Fruit fly (Drosophila melanogaster): ENCODE results near the gene Pus7.

Gene Pus7

dm6 chr3L:8524816-8525625 is 15.2 kb downstream of the Pus7 start, which contains the start of the genes GstO1 and foi (continued):
- TF ChIP-seq Sry-β (GFP tag; optimal IDR thresholded peaks at IDR 0.05) = no peak
- TF ChIP-seq NFAT (GFP tag; IDR thresholded peaks at IDR 0.05) = peak; percentile 69
- peak; percentile 35 for TF ChIP-seq CG13894 (tag; optimal IDR thresholded peaks at IDR 0.05)
- TF ChIP-seq CG5953 (GFP tag; IDR thresholded peaks at IDR 0.05) = no peak
- peak; percentile 14 for TF ChIP-seq CG15601 (tag; optimal IDR thresholded peaks at IDR 0.05)
- TF ChIP-seq dmrt11E (tag; optimal IDR thresholded peaks at IDR 0.05) = no peak
- TF ChIP-seq Hr3 (GFP tag; optimal IDR thresholded peaks at IDR 0.05) = peak; percentile 15
- no peak for TF ChIP-seq exex (tag; optimal IDR thresholded peaks at IDR 0.05)
- peak; percentile 21 for TF ChIP-seq CG9797 (GFP tag; optimal IDR thresholded peaks at IDR 0.05)
- TF ChIP-seq CG17328 (GFP tag; IDR thresholded peaks at IDR 0.05) = peak; percentile 53; the same call in 1 of the 2 replicates
- TF ChIP-seq CG13424 (tag; optimal IDR thresholded peaks at IDR 0.05) = peak; percentile 19
- TF ChIP-seq so (GFP tag; IDR thresholded peaks at IDR 0.05) = no peak
- no peak for TF ChIP-seq ewg (GFP tag; optimal IDR thresholded peaks at IDR 0.05)
- no peak for TF ChIP-seq Dfd (GFP tag; optimal IDR thresholded peaks at IDR 0.05)
- TF ChIP-seq otp (GFP tag; IDR thresholded peaks at IDR 0.05) = 0 out of 3 replicates have a peak, but pooled peaks have one; percentile 27
- TF ChIP-seq CG12942 (GFP tag; optimal IDR thresholded peaks at IDR 0.05) = no peak
- TF ChIP-seq CG8281 (tag; optimal IDR thresholded peaks at IDR 0.05) = no peak
- TF ChIP-seq Antp (GFP tag; optimal IDR thresholded peaks at IDR 0.05) = no peak
- TF ChIP-seq CG32772 (GFP tag; IDR thresholded peaks at IDR 0.05) = no peak
- no peak for TF ChIP-seq peb (GFP tag; IDR thresholded peaks at IDR 0.05)
- no peak for TF ChIP-seq emc (GFP tag; optimal IDR thresholded peaks at IDR 0.05)
- no peak for TF ChIP-seq CG8089 (GFP tag; optimal IDR thresholded peaks at IDR 0.05)
- peak; percentile 6 for TF ChIP-seq CTCF (GFP tag; optimal IDR thresholded peaks at IDR 0.05)
- peak; percentile 93 for TF ChIP-seq hbn (GFP tag; IDR thresholded peaks at IDR 0.05; ENCODE audit: partially characterized antibody)
- TF ChIP-seq CG6175 (GFP tag; IDR thresholded peaks at IDR 0.05) = no peak
- TF ChIP-seq CG11504 (tag; optimal IDR thresholded peaks at IDR 0.05) = no peak
- no peak for TF ChIP-seq bab2 (GFP tag; optimal IDR thresholded peaks at IDR 0.05)
- no peak for TF ChIP-seq CG11695 (GFP tag; IDR thresholded peaks at IDR 0.05)
- no peak for TF ChIP-seq Asciz (GFP tag; optimal IDR thresholded peaks at IDR 0.05)
- TF ChIP-seq CG11696 (GFP tag; IDR thresholded peaks at IDR 0.05) = no peak
- TF ChIP-seq Nf-YC (tag; optimal IDR thresholded peaks at IDR 0.05) = peak; percentile 54
- no peak for TF ChIP-seq CG6854 (GFP tag; optimal IDR thresholded peaks at IDR 0.05)
- TF ChIP-seq CG1603 (tag; optimal IDR thresholded peaks at IDR 0.05) = peak; percentile 74
- TF ChIP-seq BtbVII (GFP tag; optimal IDR thresholded peaks at IDR 0.05) = no peak
- no peak for TF ChIP-seq CG18619 (GFP tag; optimal IDR thresholded peaks at IDR 0.05)
- TF ChIP-seq HLH4C (GFP tag; IDR thresholded peaks at IDR 0.05; ENCODE audit: partially characterized antibody) = peak; percentile 100
- no peak for TF ChIP-seq CG7928 (GFP tag; optimal IDR thresholded peaks at IDR 0.05)
- no peak for TF ChIP-seq lola (GFP tag; optimal IDR thresholded peaks at IDR 0.05)
- no peak for TF ChIP-seq fu2 (GFP tag; optimal IDR thresholded peaks at IDR 0.05)
- peak; percentile 22 for TF ChIP-seq nerfin-1 (tag; optimal IDR thresholded peaks at IDR 0.05)
- TF ChIP-seq CG4282 (GFP tag; optimal IDR thresholded peaks at IDR 0.05) = no peak
- TF ChIP-seq Oaz (GFP tag; IDR thresholded peaks at IDR 0.05) = no peak
- peak; percentile 4 for TF ChIP-seq HLH54F (GFP tag; optimal IDR thresholded peaks at IDR 0.05)
- TF ChIP-seq gsb (GFP tag; IDR thresholded peaks at IDR 0.05) = no peak
- no peak for TF ChIP-seq pan (optimal IDR thresholded peaks at IDR 0.05)
- TF ChIP-seq pan (GFP tag; optimal IDR thresholded peaks at IDR 0.05 in 1 of 2, IDR thresholded peaks at IDR 0.05 in 1 of 2) = peak in 1 of 2 experiments; percentile 28
- peak; percentile 99 for TF ChIP-seq bbx (GFP tag; IDR thresholded peaks at IDR 0.05; ENCODE audit: partially characterized antibody)
- no peak for TF ChIP-seq ttk (GFP tag; IDR thresholded peaks at IDR 0.05)
- TF ChIP-seq CG9215 (GFP tag; IDR thresholded peaks at IDR 0.05) = no peak
- peak; percentile 57 for TF ChIP-seq CoRest (tag; optimal IDR thresholded peaks at IDR 0.05)

Data from whole organism, embryonic.